Worm (Caenorhabditis elegans): ENCODE measurements around the gene gnrr-5.

ce11 chrV:4422127-4422526 lies 32.4 kb downstream of the gnrr-5 start, which contains the start of gene skr-7:
- TF ChIP-seq tag-97 (GFP tag; IDR thresholded peaks at IDR 0.05), result no peak
- TF ChIP-seq ces-1 (GFP tag; optimal IDR thresholded peaks at IDR 0.05), result no peak
- no peak for TF ChIP-seq ceh-20 (GFP tag; IDR thresholded peaks at IDR 0.05)
- TF ChIP-seq skn-1 (tag; optimal IDR thresholded peaks at IDR 0.05), result no peak
- no peak for TF ChIP-seq nhr-11 (tag; optimal IDR thresholded peaks at IDR 0.05)
- no peak for TF ChIP-seq madf-9 (GFP tag; conservative IDR thresholded peaks at IDR 0.05)
- TF ChIP-seq sdz-12 (GFP tag; optimal IDR thresholded peaks at IDR 0.05), result no peak
- TF ChIP-seq jun-1 (tag; optimal IDR thresholded peaks at IDR 0.05), result no peak
